Worm (Caenorhabditis elegans): ENCODE data around the gene C09E7.8.

DNA sequence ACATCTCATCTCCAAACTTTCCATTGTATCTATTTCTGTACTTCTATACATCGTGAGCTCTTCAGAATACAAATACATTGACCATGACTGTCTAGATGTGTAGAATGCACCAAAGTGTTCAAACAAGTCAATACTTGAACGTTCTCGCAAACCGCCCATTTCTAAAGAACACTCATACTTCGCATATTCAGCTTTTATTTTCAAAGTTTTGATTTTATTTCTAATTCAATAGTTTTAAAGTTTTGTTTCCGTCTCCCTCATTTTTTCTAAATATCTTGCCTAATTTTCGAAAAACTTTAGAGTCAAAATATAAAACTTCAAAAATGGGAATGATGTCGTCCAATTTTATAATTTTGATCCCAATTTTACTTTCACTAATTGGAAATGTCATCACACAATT, 30.5 kb downstream of the C09E7.8 start, which contains the start of gene pqn-10:
- TF ChIP-seq mep-1 (tag; optimal IDR thresholded peaks at IDR 0.05) (no peak), snpc-4 (tag; optimal IDR thresholded peaks at IDR 0.05) (no peak), blmp-1 (tag; optimal IDR thresholded peaks at IDR 0.05) (no peak), ceh-83 (GFP tag; optimal IDR thresholded peaks at IDR 0.05) (no peak), nhr-237 (tag; optimal IDR thresholded peaks at IDR 0.05) (no peak), unc-62 (GFP tag; optimal IDR thresholded peaks at IDR 0.05) (no peak), pha-4 (tag; optimal IDR thresholded peaks at IDR 0.05) (no peak), lin-32 (GFP tag; optimal IDR thresholded peaks at IDR 0.05) (no peak), lin-13 (tag; optimal IDR thresholded peaks at IDR 0.05) (no peak)
